Worm (Caenorhabditis elegans) whole organism, L4/young adult: Measurements from ENCODE around the gene F26G1.9.

Experiments
- W03F9.2 ChIP-seq: fragments of 150-350 bp; optimal IDR thresholded peaks from 2 replicates; lab custom pipeline; 2014; ENCODE audit warnings: missing biosample characterization, missing genetic modification characterization
- dao-5 ChIP-seq: sonication (generic microtip); optimal IDR thresholded peaks from 2 replicates; lab custom pipeline; 2016; ENCODE audit warnings: missing genotype, missing genetic modification characterization, moderate library complexity, missing compliant biosample characterization
- him-1 ChIP-seq: sonication (generic microtip); optimal IDR thresholded peaks from 2 replicates; lab custom pipeline; 2016; ENCODE audit warnings: missing genotype, missing genetic modification reagents, missing genetic modification characterization, missing compliant biosample characterization

DNA sequence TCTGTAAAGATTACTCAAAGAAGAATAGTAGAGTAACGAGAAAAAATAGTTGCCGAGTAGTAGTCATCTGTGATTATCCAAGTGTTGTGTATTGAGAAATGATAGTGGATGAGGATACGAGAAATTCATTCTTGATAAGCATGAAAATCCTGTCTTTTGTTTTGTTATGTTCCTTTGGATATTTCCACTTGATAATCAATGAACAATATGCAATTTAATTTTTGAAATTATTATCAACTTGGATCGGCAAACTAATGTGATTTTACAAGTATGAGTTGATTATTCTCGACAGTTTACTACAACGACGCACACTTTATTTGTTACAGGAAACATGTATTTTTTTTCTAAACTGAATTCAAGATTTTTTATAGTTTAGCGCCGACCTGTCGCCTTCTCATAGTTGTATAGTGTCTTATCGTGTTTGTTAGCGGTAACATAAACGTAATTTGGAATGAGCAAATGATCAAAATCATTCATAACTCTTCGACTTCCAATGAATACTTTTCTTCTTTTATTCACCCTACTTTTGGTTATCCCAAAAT, at the start of gene F26G1.9, which contains the start of gene F26G1.10:
- TF ChIP-seq W03F9.2 (tag; lab: Kevin White, UChicago) = no peak
- TF ChIP-seq him-1 = no peak
- TF ChIP-seq dao-5 (tag; lab: Kevin White, UChicago) = no peak
